Fruit fly (Drosophila melanogaster) whole organism, embryonic: Measurements from ENCODE around the gene hdly.
A peak's percentile ranks its signal among the peaks of the same experiment; 100 is the strongest.

Experiments used
- ATbp ChIP-seq: fragments of 200-800 bp; sonication (Bioruptor generic); optimal IDR thresholded peaks from 2 replicates; lab custom pipeline; 2017; ENCODE audit warnings: missing biosample characterization, mild to moderate bottlenecking, missing genetic modification characterization, missing genetic modification reagents
- Asciz ChIP-seq: fragments of 200-800 bp; sonication (Bioruptor generic); optimal IDR thresholded peaks from 2 replicates; lab custom pipeline; 2017; ENCODE audit warnings: missing biosample characterization, mild to moderate bottlenecking, missing genetic modification characterization, missing genetic modification reagents
- B-H2 ChIP-seq: fragments of 200-800 bp; sonication (Bioruptor generic); optimal IDR thresholded peaks from 2 replicates; lab custom pipeline; 2018; ENCODE audit warnings: missing biosample characterization, mild to moderate bottlenecking, missing genetic modification characterization
- BEAF-32 ChIP-seq: fragments of 200-800 bp; sonication (Bioruptor generic); optimal IDR thresholded peaks from 3 replicates; lab custom pipeline; 2017; ENCODE audit warnings: missing biosample characterization, missing genetic modification characterization, mild to moderate bottlenecking, moderate library complexity, missing genetic modification reagents
- C15 ChIP-seq: fragments of 200-800 bp; sonication (Bioruptor generic); IDR thresholded peaks from 3 replicates; pipeline ENCODE4 v1.3.6; 2022; ENCODE audit warnings: missing biosample characterization, missing genetic modification characterization
- CG11723 ChIP-seq: fragments of 200-800 bp; sonication (Bioruptor generic); optimal IDR thresholded peaks from 2 replicates; lab custom pipeline; 2017; ENCODE audit warnings: missing biosample characterization, mild to moderate bottlenecking, missing genetic modification characterization
- CG13287 ChIP-seq: fragments of 200-800 bp; sonication (Bioruptor generic); IDR thresholded peaks from 2 replicates; pipeline ENCODE4 v1.3.6; 2022; ENCODE audit warnings: missing biosample characterization, missing genetic modification characterization; ENCODE audit not compliant: partially characterized antibody
- CG14860 ChIP-seq: fragments of 200-800 bp; sonication (Bioruptor generic); IDR thresholded peaks from 3 replicates; pipeline ENCODE4 v1.3.6; 2022; ENCODE audit warnings: missing biosample characterization, missing genetic modification characterization; ENCODE audit not compliant: partially characterized antibody
- CG15479 ChIP-seq: fragments of 200-800 bp; sonication (Bioruptor generic); optimal IDR thresholded peaks from 3 replicates; lab custom pipeline; 2019; ENCODE audit warnings: missing biosample characterization, mild to moderate bottlenecking, missing genetic modification characterization, moderate library complexity
- CG1603 ChIP-seq: fragments of 200-800 bp; sonication (Bioruptor generic); optimal IDR thresholded peaks from 2 replicates; lab custom pipeline; 2019; ENCODE audit warnings: missing biosample characterization, mild to moderate bottlenecking, missing genetic modification characterization, moderate library complexity
- CG1832 ChIP-seq: fragments of 200-800 bp; sonication (Bioruptor generic); optimal IDR thresholded peaks from 2 replicates; lab custom pipeline; 2017; ENCODE audit warnings: missing biosample characterization, mild to moderate bottlenecking, missing genetic modification characterization, inconsistent platforms
- CG2116 ChIP-seq: fragments of 200-800 bp; sonication (Bioruptor generic); optimal IDR thresholded peaks from 3 replicates; lab custom pipeline; 2018; ENCODE audit warnings: missing biosample characterization, mild to moderate bottlenecking, missing genetic modification characterization
- CG2875 ChIP-seq: fragments of 200-800 bp; sonication (Bioruptor generic); optimal IDR thresholded peaks from 2 replicates; lab custom pipeline; 2017; ENCODE audit warnings: missing biosample characterization, mild to moderate bottlenecking, missing genetic modification characterization, missing genetic modification reagents
- CG3407 ChIP-seq: fragments of 200-800 bp; sonication (Bioruptor generic); optimal IDR thresholded peaks from 2 replicates; lab custom pipeline; 2018; ENCODE audit warnings: missing biosample characterization, mild to moderate bottlenecking, missing genetic modification characterization
- CG3726 ChIP-seq: fragments of 200-800 bp; sonication (Bioruptor generic); IDR thresholded peaks from 3 replicates; pipeline ENCODE4, ENCODE4 v1.3.6; 2022; ENCODE audit warnings: missing biosample characterization, missing genetic modification characterization
- CG5245 ChIP-seq: fragments of 200-800 bp; sonication (Bioruptor generic); optimal IDR thresholded peaks from 3 replicates; lab custom pipeline; 2016; ENCODE audit warnings: missing biosample characterization, missing genetic modification characterization
- CG8281 ChIP-seq: fragments of 200-800 bp; sonication (Bioruptor generic); optimal IDR thresholded peaks from 2 replicates; lab custom pipeline; 2018; ENCODE audit warnings: missing biosample characterization, mild to moderate bottlenecking, missing genetic modification characterization, moderate library complexity
- Chrac-16 ChIP-seq: fragments of 200-800 bp; sonication (Bioruptor generic); optimal IDR thresholded peaks from 3 replicates; lab custom pipeline; 2016; ENCODE audit warnings: missing biosample characterization, missing genetic modification characterization
- Dll ChIP-seq: fragments of 200-800 bp; sonication (Bioruptor generic); IDR thresholded peaks from 4 replicates; pipeline ENCODE4 v1.3.6; 2022; ENCODE audit warnings: missing biosample characterization, missing genetic modification characterization; ENCODE audit not compliant: partially characterized antibody
- E2f2 ChIP-seq: fragments of 200-800 bp; sonication (Bioruptor generic); IDR thresholded peaks from 2 replicates; pipeline ENCODE4 v1.3.6; 2022; ENCODE audit warnings: missing biosample characterization, missing genetic modification characterization
- Hr78 ChIP-seq, 2 experiments: fragments of 200-800 bp in 1 of 2; fragments of >200 bp in 1 of 2; sonication (Bioruptor generic) in 1 of 2; optimal IDR thresholded peaks; 2 replicates each; lab custom pipeline; 2017 to 2019; ENCODE audit warnings: missing biosample characterization in 2 of 2, missing genetic modification characterization in 2 of 2, mild to moderate bottlenecking in 1 of 2, moderate library complexity in 1 of 2
- MTF-1 ChIP-seq: fragments of 200-800 bp; sonication (Bioruptor generic); optimal IDR thresholded peaks from 2 replicates; lab custom pipeline; 2018; ENCODE audit warnings: missing biosample characterization, mild to moderate bottlenecking, missing genetic modification characterization, borderline replicate concordance
- NFAT ChIP-seq: fragments of 200-800 bp; sonication (Bioruptor generic); IDR thresholded peaks from 2 replicates; pipeline ENCODE4 v1.3.6; 2022; ENCODE audit warnings: missing biosample characterization, missing genetic modification characterization
- Nf-YC ChIP-seq: fragments of 200-800 bp; optimal IDR thresholded peaks from 3 replicates; lab custom pipeline; 2019; ENCODE audit warnings: missing biosample characterization, mild to moderate bottlenecking, missing genetic modification characterization, moderate library complexity
- Oaz ChIP-seq: fragments of 200-800 bp; sonication (Bioruptor generic); IDR thresholded peaks from 2 replicates; pipeline ENCODE4 v1.3.6; 2022; ENCODE audit warnings: missing biosample characterization, missing genetic modification characterization
- Sox102F ChIP-seq: fragments of 200-800 bp; sonication (Bioruptor generic); optimal IDR thresholded peaks from 2 replicates; lab custom pipeline; 2018; ENCODE audit warnings: missing biosample characterization, mild to moderate bottlenecking, missing genetic modification characterization, moderate library complexity
- Sry-β ChIP-seq: fragments of 200-800 bp; sonication (Bioruptor generic); optimal IDR thresholded peaks from 2 replicates; lab custom pipeline; 2018; ENCODE audit warnings: missing biosample characterization, mild to moderate bottlenecking, missing genetic modification characterization, moderate library complexity
- Xbp1 ChIP-seq: fragments of 200-800 bp; sonication (Bioruptor generic); optimal IDR thresholded peaks from 3 replicates; lab custom pipeline; 2016; ENCODE audit warnings: missing biosample characterization, mild to moderate bottlenecking, missing genetic modification characterization
- al ChIP-seq: fragments of 200-800 bp; sonication (Bioruptor generic); IDR thresholded peaks from 2 replicates; pipeline ENCODE4 v1.3.6; 2022; ENCODE audit warnings: missing biosample characterization, missing genetic modification characterization
- amos ChIP-seq: fragments of 200-800 bp; sonication (Bioruptor generic); IDR thresholded peaks from 2 replicates; pipeline ENCODE4 v1.3.6; 2022; ENCODE audit warnings: missing biosample characterization, missing genetic modification characterization; ENCODE audit not compliant: partially characterized antibody
- ase ChIP-seq: fragments of 200-800 bp; sonication (Bioruptor generic); IDR thresholded peaks from 3 replicates; pipeline ENCODE4 v1.3.6; 2022; ENCODE audit warnings: missing biosample characterization, missing genetic modification characterization
- bab2 ChIP-seq: fragments of 200-800 bp; sonication (Bioruptor generic); optimal IDR thresholded peaks from 2 replicates; lab custom pipeline; 2016; ENCODE audit warnings: missing biosample characterization, missing genetic modification characterization
- eve ChIP-seq, 2 experiments: fragments of >200 bp; optimal IDR thresholded peaks; 2 replicates each; lab custom pipeline; 2017; ENCODE audit warnings: missing biosample characterization in 2 of 2, missing genetic modification characterization in 2 of 2
- gcm ChIP-seq: fragments of 200-800 bp; sonication (Bioruptor generic); optimal IDR thresholded peaks from 2 replicates; lab custom pipeline; 2019; ENCODE audit warnings: missing biosample characterization, mild to moderate bottlenecking, missing genetic modification characterization, moderate library complexity
- grau ChIP-seq: fragments of 200-800 bp; optimal IDR thresholded peaks from 3 replicates; lab custom pipeline; 2019; ENCODE audit warnings: missing biosample characterization, mild to moderate bottlenecking, missing genetic modification characterization, moderate library complexity
- gro ChIP-seq: fragments of 200-800 bp; sonication (Bioruptor generic); optimal IDR thresholded peaks from 2 replicates; lab custom pipeline; 2016; ENCODE audit warnings: missing biosample characterization, missing genetic modification characterization
- ham ChIP-seq: fragments of 200-800 bp; sonication (Bioruptor generic); IDR thresholded peaks from 2 replicates; pipeline ENCODE4 v1.3.6; 2022; ENCODE audit warnings: missing biosample characterization, missing genetic modification characterization
- hb ChIP-seq: fragments of 200-800 bp; sonication (Bioruptor generic); IDR thresholded peaks from 3 replicates; pipeline ENCODE4 v1.3.6; 2022; ENCODE audit warnings: missing biosample characterization, missing genetic modification characterization; ENCODE audit not compliant: partially characterized antibody
- inv ChIP-seq: fragments of 200-800 bp; sonication (Bioruptor generic); IDR thresholded peaks from 2 replicates; pipeline ENCODE4 v1.3.6; 2022; ENCODE audit warnings: missing biosample characterization, missing genetic modification characterization; ENCODE audit not compliant: partially characterized antibody
- kah ChIP-seq: fragments of 200-800 bp; sonication (Bioruptor generic); optimal IDR thresholded peaks from 2 replicates; lab custom pipeline; 2018; ENCODE audit warnings: missing biosample characterization, mild to moderate bottlenecking, missing genetic modification characterization
- lab ChIP-seq: fragments of 200-800 bp; sonication (Bioruptor generic); optimal IDR thresholded peaks from 3 replicates; lab custom pipeline; 2017; ENCODE audit warnings: missing biosample characterization, missing genetic modification characterization, mild to moderate bottlenecking, moderate library complexity, missing genetic modification reagents
- lola ChIP-seq, 3 experiments: fragments of >200 bp in 2 of 3; fragments of 200-800 bp in 1 of 3; sonication (Bioruptor generic) in 1 of 3; optimal IDR thresholded peaks; 2 replicates each; lab custom pipeline; 2017 to 2019; ENCODE audit warnings: missing biosample characterization in 3 of 3, missing genetic modification characterization in 3 of 3, mild to moderate bottlenecking in 1 of 3, moderate library complexity in 1 of 3
- nmo ChIP-seq: fragments of 200-800 bp; sonication (Bioruptor generic); optimal IDR thresholded peaks from 2 replicates; lab custom pipeline; 2018; ENCODE audit warnings: missing biosample characterization, mild to moderate bottlenecking, missing genetic modification characterization, moderate library complexity
- pum ChIP-seq: fragments of 200-800 bp; sonication (Bioruptor generic); optimal IDR thresholded peaks from 2 replicates; lab custom pipeline; 2016; ENCODE audit warnings: missing biosample characterization, missing genetic modification characterization
- run ChIP-seq: fragments of 200-800 bp; sonication (Bioruptor generic); optimal IDR thresholded peaks from 3 replicates; lab custom pipeline; 2018; ENCODE audit warnings: missing biosample characterization, mild to moderate bottlenecking, missing genetic modification characterization
- slp2 ChIP-seq: fragments of 200-800 bp; sonication (Bioruptor generic); optimal IDR thresholded peaks from 2 replicates; lab custom pipeline; 2016; ENCODE audit warnings: missing biosample characterization, missing genetic modification characterization
- sob ChIP-seq: fragments of 200-800 bp; sonication (Bioruptor generic); IDR thresholded peaks from 2 replicates; pipeline ENCODE4 v1.3.6; 2022; ENCODE audit warnings: missing biosample characterization, missing genetic modification characterization
- wor ChIP-seq: fragments of 200-800 bp; sonication (Bioruptor generic); IDR thresholded peaks from 2 replicates; pipeline ENCODE4 v1.3.6; 2022; ENCODE audit warnings: missing biosample characterization, missing genetic modification characterization

Gene hdly

dm6 chr3R:20948448-20949174 lies 34.5 kb downstream of the hdly start, which contains the start of gene Atpalpha (continued):
- peak in 1 of 2 experiments; percentile 74 for TF ChIP-seq eve (GFP tag; optimal IDR thresholded peaks at IDR 0.05; lab: Kevin White, UChicago)
- TF ChIP-seq NFAT = peak; percentile 40; the same call in 1 of the 2 replicates
- peak; percentile 96 for TF ChIP-seq amos
- TF ChIP-seq B-H2 (GFP tag; lab: Kevin White, UChicago) = peak; percentile 24
- no peak for TF ChIP-seq ase
- no peak for TF ChIP-seq MTF-1 (GFP tag; lab: Kevin White, UChicago)
- no peak for TF ChIP-seq kah (GFP tag; lab: Kevin White, UChicago)
- no peak for TF ChIP-seq run (tag; lab: Kevin White, UChicago)
- TF ChIP-seq E2f2 = no peak
- TF ChIP-seq bab2 (GFP tag; lab: Kevin White, UChicago) = no peak
- TF ChIP-seq wor (GFP tag; lab: Robert Waterston, UW) = no peak
- no peak for TF ChIP-seq ATbp
- no peak for TF ChIP-seq C15 (GFP tag; lab: Robert Waterston, UW)
- peak; percentile 94 for TF ChIP-seq CG14860 (GFP tag; lab: Robert Waterston, UW)
- TF ChIP-seq CG3726 (GFP tag; lab: Robert Waterston, UW) = no peak
- peak; percentile 27 for TF ChIP-seq nmo (GFP tag; lab: Kevin White, UChicago)
- no peak for TF ChIP-seq lab (GFP tag; lab: Kevin White, UChicago)
- TF ChIP-seq BEAF-32 (GFP tag; lab: Kevin White, UChicago) = peak; percentile 96
- TF ChIP-seq Hr78 (GFP tag; optimal IDR thresholded peaks at IDR 0.05; lab: Kevin White, UChicago) = no peak
- no peak for TF ChIP-seq Oaz (GFP tag; lab: Robert Waterston, UW)
- TF ChIP-seq CG5245 = no peak
- TF ChIP-seq ham = no peak
- TF ChIP-seq hb (GFP tag; lab: Robert Waterston, UW) = peak; percentile 97
- no peak for TF ChIP-seq Sox102F
- no peak for TF ChIP-seq sob
- TF ChIP-seq CG1603 = peak; percentile 67
- TF ChIP-seq CG8281 (tag; lab: Kevin White, UChicago) = no peak
- TF ChIP-seq CG11723 (GFP tag; lab: Kevin White, UChicago) = no peak
- TF ChIP-seq lola (GFP tag; optimal IDR thresholded peaks at IDR 0.05; lab: Kevin White, UChicago) = no peak
- TF ChIP-seq grau (tag; lab: Kevin White, UChicago) = peak; percentile 12
- TF ChIP-seq CG15479 (GFP tag; lab: Kevin White, UChicago) = no peak
- TF ChIP-seq CG13287 = peak; percentile 95
- peak; percentile 95 for TF ChIP-seq Dll
- no peak for TF ChIP-seq Sry-β (GFP tag; lab: Kevin White, UChicago)
- no peak for TF ChIP-seq CG2875 (GFP tag; lab: Kevin White, UChicago)
- no peak for TF ChIP-seq pum (GFP tag; lab: Kevin White, UChicago)
- no peak for TF ChIP-seq Chrac-16 (GFP tag; lab: Kevin White, UChicago)
- TF ChIP-seq Xbp1 (GFP tag; lab: Kevin White, UChicago) = peak; percentile 7
- TF ChIP-seq Nf-YC (tag; lab: Kevin White, UChicago) = no peak
- no peak for TF ChIP-seq gro (GFP tag; lab: Kevin White, UChicago)
- TF ChIP-seq inv (GFP tag; lab: Robert Waterston, UW) = peak; percentile 87
- no peak for TF ChIP-seq al (GFP tag; lab: Robert Waterston, UW)
- TF ChIP-seq slp2 (GFP tag; lab: Kevin White, UChicago) = no peak
- TF ChIP-seq CG1832 (GFP tag; lab: Kevin White, UChicago) = no peak
- peak; percentile 89 for TF ChIP-seq CG2116 (GFP tag; lab: Kevin White, UChicago)
- no peak for TF ChIP-seq CG3407 (GFP tag; lab: Kevin White, UChicago)
- TF ChIP-seq gcm (GFP tag; lab: Kevin White, UChicago) = no peak
- peak; percentile 26 for TF ChIP-seq Asciz
